Worm (Caenorhabditis elegans): ENCODE data around the gene plst-1.

DNA sequence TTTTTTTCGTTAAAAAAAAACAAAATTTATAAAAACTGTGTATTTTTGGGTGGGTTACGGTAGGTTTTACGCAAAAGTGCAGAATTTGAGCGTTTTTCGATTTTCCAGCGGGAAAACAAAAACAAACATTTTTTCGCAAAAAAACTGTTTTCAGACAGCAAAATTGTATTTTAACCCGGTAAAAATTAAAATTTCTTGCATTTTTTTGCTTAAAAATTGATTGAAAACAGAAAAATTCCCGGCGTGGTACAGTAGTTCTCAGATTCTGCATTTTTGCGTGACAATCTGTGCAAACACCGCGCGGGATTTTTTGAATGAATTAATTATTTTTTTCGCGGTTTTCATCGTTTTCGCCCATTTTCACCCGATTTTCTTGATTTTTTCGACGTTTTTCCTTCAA is 12.4 kb upstream of the plst-1 start:
- no peak for TF ChIP-seq zag-1 (tag; optimal IDR thresholded peaks at IDR 0.05)
- TF ChIP-seq unc-62 (GFP tag; optimal IDR thresholded peaks at IDR 0.05): no peak
- no peak for TF ChIP-seq egl-27 (tag; optimal IDR thresholded peaks at IDR 0.05)
- no peak for TF ChIP-seq R02D3.7 (tag; optimal IDR thresholded peaks at IDR 0.05)
